Worm (Caenorhabditis elegans): ENCODE measurements around the gene cogc-2.

DNA sequence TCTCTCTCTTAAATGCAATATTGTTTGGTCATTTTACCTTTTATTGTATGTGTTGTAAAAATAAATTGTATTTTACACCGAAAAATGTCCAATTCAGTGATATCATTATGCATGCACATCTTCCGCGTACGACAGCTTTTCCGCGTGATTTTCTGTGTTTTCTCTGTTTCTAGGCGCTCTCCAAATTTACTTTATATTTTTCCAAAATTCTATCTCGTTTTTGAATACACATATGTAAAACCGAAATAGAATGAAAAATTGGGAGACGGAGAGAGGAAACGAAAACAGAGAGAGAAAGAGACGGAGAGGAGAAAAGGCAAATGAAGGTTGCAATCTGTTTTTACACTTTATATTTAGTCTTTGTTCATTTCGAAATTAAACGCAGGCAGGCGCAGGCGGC is 22.9 kb downstream of the cogc-2 start:
- peak in 1 of 2 experiments; percentile 32 for TF ChIP-seq mdl-1 (tag; optimal IDR thresholded peaks at IDR 0.05)
- TF ChIP-seq tbx-2 (tag; optimal IDR thresholded peaks at IDR 0.05) = peak; percentile 40
- TF ChIP-seq zag-1 (tag; optimal IDR thresholded peaks at IDR 0.05) = no peak
- TF ChIP-seq nhr-77 (tag; optimal IDR thresholded peaks at IDR 0.05) = no peak
